Worm (Caenorhabditis elegans) whole organism, young adult: ENCODE results near the gene mrps-34.

Source experiments
- B0336.3 ChIP-seq: fragments of 200-800 bp; sonication (Bioruptor generic); IDR thresholded peaks from 2 replicates; pipeline ENCODE4 v1.3.6; 2022; ENCODE audit warnings: missing genetic modification characterization, missing compliant biosample characterization
- C06A6.2 ChIP-seq: fragments of 200-800 bp; sonication (Bioruptor generic); conservative IDR thresholded peaks from 2 replicates; pipeline ENCODE4 v1.3.6; 2022; ENCODE audit warnings: missing genetic modification characterization, missing compliant biosample characterization
- F37B4.10 ChIP-seq: fragments of 200-800 bp; sonication (Bioruptor generic); IDR thresholded peaks from 2 replicates; pipeline ENCODE4 v1.3.6; 2022; ENCODE audit warnings: missing genetic modification characterization, missing compliant biosample characterization
- F39B2.1 ChIP-seq: fragments of 200-800 bp; sonication (Bioruptor generic); IDR thresholded peaks from 2 replicates; pipeline ENCODE4 v1.3.6; 2022; ENCODE audit warnings: missing genetic modification reagents, missing genetic modification characterization, missing compliant biosample characterization
- K12H6.12 ChIP-seq: fragments of 200-800 bp; sonication (Bioruptor generic); optimal IDR thresholded peaks from 2 replicates; lab custom pipeline; 2018; ENCODE audit warnings: mild to moderate bottlenecking, missing genetic modification characterization, missing compliant biosample characterization
- Y53G8AR.9 ChIP-seq: fragments of 200-800 bp; sonication (Bioruptor generic); conservative IDR thresholded peaks from 2 replicates; pipeline ENCODE4 v1.3.6; 2022; ENCODE audit warnings: missing genetic modification reagents, missing genetic modification characterization, missing compliant biosample characterization
- Y79H2A.3 ChIP-seq: fragments of 200-800 bp; sonication (Bioruptor generic); conservative IDR thresholded peaks from 2 replicates; pipeline ENCODE4 v1.3.6; 2022; ENCODE audit warnings: missing genetic modification reagents, missing genetic modification characterization, missing compliant biosample characterization
- ZK185.1 ChIP-seq: sonication (generic microtip); optimal IDR thresholded peaks from 2 replicates; lab custom pipeline; 2016; ENCODE audit warnings: mild to moderate bottlenecking, missing genetic modification characterization, missing compliant biosample characterization; ENCODE audit not compliant: poor library complexity, severe bottlenecking
- attf-3 ChIP-seq: fragments of 200-800 bp; sonication (Bioruptor generic); conservative IDR thresholded peaks from 2 replicates; pipeline ENCODE4 v1.3.6; 2022; ENCODE audit warnings: missing genetic modification reagents, missing genetic modification characterization, missing compliant biosample characterization
- attf-5 ChIP-seq: fragments of 200-800 bp; sonication (Bioruptor generic); optimal IDR thresholded peaks from 2 replicates; lab custom pipeline; 2018; ENCODE audit warnings: mild to moderate bottlenecking, missing genetic modification characterization, missing compliant biosample characterization
- bed-1 ChIP-seq: fragments of 200-800 bp; sonication (Bioruptor generic); IDR thresholded peaks from 2 replicates; pipeline ENCODE4 v1.3.6; 2022; ENCODE audit warnings: missing genetic modification reagents, missing genetic modification characterization, missing compliant biosample characterization
- cebp-1 ChIP-seq, 2 experiments: fragments of 200-800 bp in 1 of 2; sonication (Bioruptor generic) in 1 of 2; sonication (generic microtip) in 1 of 2; IDR thresholded peaks in 1 of 2; optimal IDR thresholded peaks in 1 of 2; 2 replicates each; pipeline versions ENCODE4 v1.3.6 to Lab custom; 2017 to 2022; ENCODE audit warnings: missing compliant biosample characterization in 2 of 2, missing genetic modification characterization in 2 of 2, mild to moderate bottlenecking in 1 of 2, missing genetic modification reagents in 1 of 2, moderate library complexity in 1 of 2
- ceh-100 ChIP-seq: fragments of 200-800 bp; sonication (Bioruptor generic); IDR thresholded peaks from 2 replicates; pipeline ENCODE4 v1.3.6; 2022; ENCODE audit warnings: missing genetic modification reagents, missing genetic modification characterization, missing compliant biosample characterization
- ceh-27 ChIP-seq: fragments of 200-800 bp; sonication (Bioruptor generic); optimal IDR thresholded peaks from 2 replicates; lab custom pipeline; 2018; ENCODE audit warnings: mild to moderate bottlenecking, missing genetic modification characterization, moderate library complexity, missing compliant biosample characterization
- ceh-91 ChIP-seq: fragments of 200-800 bp; sonication (Bioruptor generic); IDR thresholded peaks from 2 replicates; pipeline ENCODE4 v1.3.6; 2022; ENCODE audit warnings: missing genetic modification reagents, missing genetic modification characterization, missing compliant biosample characterization
- die-1 ChIP-seq: sonication (generic microtip); optimal IDR thresholded peaks from 2 replicates; lab custom pipeline; 2016; ENCODE audit warnings: missing genotype, mild to moderate bottlenecking, missing genetic modification characterization, missing compliant biosample characterization
- dpff-1 ChIP-seq: sonication (generic microtip); optimal IDR thresholded peaks from 2 replicates; lab custom pipeline; 2017; ENCODE audit warnings: mild to moderate bottlenecking, missing genetic modification characterization, missing compliant biosample characterization
- efl-1 ChIP-seq: fragments of 150-350 bp; optimal IDR thresholded peaks from 2 replicates; lab custom pipeline; 2014; ENCODE audit warnings: missing biosample characterization, missing genetic modification reagents, missing genetic modification characterization
- egrh-3 ChIP-seq: fragments of 200-800 bp; sonication (Bioruptor generic); IDR thresholded peaks from 2 replicates; pipeline ENCODE4 v1.3.6; 2022; ENCODE audit warnings: missing genetic modification reagents, missing genetic modification characterization, missing compliant biosample characterization
- ets-4 ChIP-seq: fragments of 200-800 bp; sonication (Bioruptor generic); optimal IDR thresholded peaks from 2 replicates; lab custom pipeline; 2018; ENCODE audit warnings: mild to moderate bottlenecking, missing genetic modification characterization, missing compliant biosample characterization
- hmg-1.2 ChIP-seq: fragments of 200-800 bp; sonication (Bioruptor generic); IDR thresholded peaks from 2 replicates; pipeline ENCODE4 v1.3.6; 2022; ENCODE audit warnings: missing genetic modification reagents, missing genetic modification characterization, missing compliant biosample characterization
- lag-1 ChIP-seq: fragments of 200-800 bp; sonication (Bioruptor generic); IDR thresholded peaks from 2 replicates; pipeline ENCODE4 v1.3.6; 2022; ENCODE audit warnings: missing genetic modification reagents, missing genetic modification characterization, missing compliant biosample characterization
- lin-26 ChIP-seq: fragments of 200-800 bp; sonication (Bioruptor generic); IDR thresholded peaks from 2 replicates; pipeline ENCODE4 v1.3.6; 2022; ENCODE audit warnings: missing genetic modification reagents, missing genetic modification characterization, missing compliant biosample characterization
- lin-40 ChIP-seq: sonication (generic microtip); optimal IDR thresholded peaks from 2 replicates; lab custom pipeline; 2016; ENCODE audit warnings: missing genetic modification characterization, mild to moderate bottlenecking, missing compliant biosample characterization, missing genotype, missing genetic modification reagents
- lin-54 ChIP-seq: fragments of 200-800 bp; sonication (Bioruptor generic); optimal IDR thresholded peaks from 2 replicates; lab custom pipeline; 2018; ENCODE audit warnings: mild to moderate bottlenecking, missing genetic modification characterization, missing compliant biosample characterization
- lsl-1 ChIP-seq: fragments of 200-800 bp; sonication (Bioruptor generic); optimal IDR thresholded peaks from 2 replicates; lab custom pipeline; 2018; ENCODE audit warnings: mild to moderate bottlenecking, missing genetic modification characterization, moderate library complexity, missing compliant biosample characterization
- madf-10 ChIP-seq: sonication (generic microtip); optimal IDR thresholded peaks from 2 replicates; lab custom pipeline; 2016; ENCODE audit warnings: mild to moderate bottlenecking, missing genetic modification characterization, missing compliant biosample characterization
- madf-3 ChIP-seq: fragments of 200-800 bp; sonication (Bioruptor generic); IDR thresholded peaks from 2 replicates; pipeline ENCODE4 v1.3.6; 2022; ENCODE audit warnings: missing genetic modification reagents, missing genetic modification characterization, missing compliant biosample characterization
- madf-6 ChIP-seq: fragments of 200-800 bp; sonication (Bioruptor generic); IDR thresholded peaks from 2 replicates; pipeline ENCODE4 v1.3.6; 2022; ENCODE audit warnings: missing genetic modification reagents, missing genetic modification characterization, missing compliant biosample characterization
- mcd-1 ChIP-seq: fragments of 200-800 bp; sonication (Bioruptor generic); IDR thresholded peaks from 2 replicates; pipeline ENCODE4 v1.3.6; 2022; ENCODE audit warnings: missing genetic modification reagents, missing genetic modification characterization, missing compliant biosample characterization
- nfya-1 ChIP-seq: sonication (generic microtip); optimal IDR thresholded peaks from 2 replicates; lab custom pipeline; 2017; ENCODE audit warnings: antibody characterized with exemption, missing compliant biosample characterization, missing genetic modification characterization, borderline replicate concordance; ENCODE audit not compliant: insufficient read depth
- nfyb-1 ChIP-seq: fragments of 200-800 bp; sonication (Bioruptor generic); IDR thresholded peaks from 2 replicates; pipeline ENCODE4 v1.3.6; 2022; ENCODE audit warnings: missing genetic modification reagents, missing genetic modification characterization, missing compliant biosample characterization
- nhr-179 ChIP-seq: sonication (generic microtip); optimal IDR thresholded peaks from 2 replicates; lab custom pipeline; 2016; ENCODE audit warnings: mild to moderate bottlenecking, missing genetic modification characterization, missing compliant biosample characterization
- nhr-80 ChIP-seq: sonication (generic microtip); optimal IDR thresholded peaks from 2 replicates; lab custom pipeline; 2016; ENCODE audit warnings: missing genetic modification characterization, missing compliant biosample characterization
- nhr-90 ChIP-seq: sonication (generic microtip); optimal IDR thresholded peaks from 2 replicates; lab custom pipeline; 2016; ENCODE audit warnings: missing genotype, mild to moderate bottlenecking, missing genetic modification characterization, missing compliant biosample characterization
- pbrm-1 ChIP-seq: fragments of 200-800 bp; sonication (Bioruptor generic); IDR thresholded peaks from 2 replicates; pipeline ENCODE4 v1.3.6; 2022; ENCODE audit warnings: missing genetic modification reagents, missing genetic modification characterization, missing compliant biosample characterization
- snpc-1.3 ChIP-seq: sonication (generic microtip); optimal IDR thresholded peaks from 2 replicates; lab custom pipeline; 2017; ENCODE audit warnings: missing genetic modification characterization, mild to moderate bottlenecking, missing compliant biosample characterization, antibody characterized with exemption, moderate library complexity, missing genotype, missing genetic modification reagents; ENCODE audit not compliant: insufficient read depth
- snpc-4 ChIP-seq, 5 experiments: fragments of 150-350 bp in 1 of 5; sonication (generic microtip) in 4 of 5; optimal IDR thresholded peaks; 2 replicates each; lab custom pipeline; 2014 to 2018; ENCODE audit warnings: missing genetic modification characterization in 5 of 5, missing biosample characterization in 3 of 5, antibody characterized with exemption in 2 of 5, mild to moderate bottlenecking in 2 of 5, missing compliant biosample characterization in 2 of 5, missing genotype in 2 of 5, moderate library complexity in 2 of 5, missing genetic modification reagents in 1 of 5
- tbp1 ChIP-seq: fragments of 200-800 bp; sonication (Bioruptor generic); optimal IDR thresholded peaks from 2 replicates; lab custom pipeline; 2018; ENCODE audit warnings: mild to moderate bottlenecking, missing genetic modification characterization, missing compliant biosample characterization
- unc-62 ChIP-seq: fragments of 150-350 bp; optimal IDR thresholded peaks from 2 replicates; lab custom pipeline; 2014; ENCODE audit warnings: missing biosample characterization, missing genetic modification reagents, missing genetic modification characterization
- zfh-2 ChIP-seq: fragments of 200-800 bp; sonication (Bioruptor generic); conservative IDR thresholded peaks from 2 replicates; pipeline ENCODE4 v1.3.6; 2022; ENCODE audit warnings: missing genetic modification reagents, missing genetic modification characterization, missing compliant biosample characterization
- ztf-18 ChIP-seq: sonication (generic microtip); optimal IDR thresholded peaks from 2 replicates; lab custom pipeline; 2016; ENCODE audit warnings: missing genotype, mild to moderate bottlenecking, missing genetic modification characterization, missing compliant biosample characterization
- ztf-28 ChIP-seq: fragments of 200-800 bp; sonication (Bioruptor generic); IDR thresholded peaks from 2 replicates; pipeline ENCODE4 v1.3.6; 2022; ENCODE audit warnings: missing genetic modification reagents, missing genetic modification characterization, missing compliant biosample characterization
- ztf-3 ChIP-seq: fragments of 200-800 bp; sonication (Bioruptor generic); optimal IDR thresholded peaks from 2 replicates; lab custom pipeline; 2018; ENCODE audit warnings: mild to moderate bottlenecking, missing genetic modification characterization, missing compliant biosample characterization

mrps-34 gene

ce11 chrIII:4552872-4553271, 10.6 kb upstream of the mrps-34 start:
- TF ChIP-seq madf-6 (GFP tag; lab: Robert Waterston, UW) (0 out of 2 replicates have a peak, but pooled peaks have one; percentile 23), C06A6.2 (GFP tag; lab: Robert Waterston, UW) (no peak), nhr-80 (tag; lab: Kevin White, UChicago) (peak; percentile 40), F37B4.10 (GFP tag; lab: Robert Waterston, UW) (no peak)

- no peak for TF ChIP-seq lag-1
- no peak for TF ChIP-seq ceh-100 (GFP tag; lab: Robert Waterston, UW)
- no peak for TF ChIP-seq madf-3
- TF ChIP-seq nfyb-1, result peak; percentile 72
- TF ChIP-seq C06A6.2 (GFP tag; lab: Robert Waterston, UW), result no peak
- no peak for TF ChIP-seq ceh-91 (GFP tag; lab: Robert Waterston, UW)
- no peak for TF ChIP-seq efl-1
- peak; percentile 42; the same call in 1 of the 2 replicates for TF ChIP-seq cebp-1 (GFP tag; IDR thresholded peaks at IDR 0.05; lab: Robert Waterston, UW)
- peak; percentile 73 for TF ChIP-seq cebp-1 (tag; optimal IDR thresholded peaks at IDR 0.05; lab: Kevin White, UChicago)
- TF ChIP-seq ceh-27 (GFP tag; lab: Kevin White, UChicago), result peak; percentile 88
- TF ChIP-seq attf-5 (GFP tag; lab: Kevin White, UChicago), result peak; percentile 90
- no peak for TF ChIP-seq dpff-1 (tag; lab: Kevin White, UChicago)
- no peak for TF ChIP-seq F39B2.1 (GFP tag; lab: Robert Waterston, UW)
- no peak for TF ChIP-seq snpc-4 (GFP tag; optimal IDR thresholded peaks at IDR 0.05; lab: Kevin White, UChicago)
- TF ChIP-seq snpc-4 (tag; optimal IDR thresholded peaks at IDR 0.05; lab: Kevin White, UChicago), result peak in 3 of 4 experiments; percentile 12 to 55 (median 45)
- TF ChIP-seq pbrm-1 (GFP tag; lab: Robert Waterston, UW), result 0 out of 2 replicates have a peak, but pooled peaks have one; percentile 18
- no peak for TF ChIP-seq ztf-28 (GFP tag; lab: Robert Waterston, UW)
- peak; percentile 43 for TF ChIP-seq madf-10 (tag; lab: Kevin White, UChicago)
- TF ChIP-seq bed-1 (GFP tag; lab: Robert Waterston, UW), result no peak
- TF ChIP-seq egrh-3 (GFP tag; lab: Robert Waterston, UW), result peak; percentile 56
- TF ChIP-seq Y53G8AR.9 (GFP tag; lab: Robert Waterston, UW), result no peak
- peak; percentile 98 for TF ChIP-seq zfh-2 (GFP tag; lab: Robert Waterston, UW)
- TF ChIP-seq tbp1 (GFP tag; lab: Kevin White, UChicago), result peak; percentile 8
- TF ChIP-seq snpc-1.3, result no peak
- TF ChIP-seq lin-54 (GFP tag; lab: Kevin White, UChicago), result peak; percentile 40
- peak; percentile 43 for TF ChIP-seq ets-4
- TF ChIP-seq K12H6.12 (tag; lab: Kevin White, UChicago), result peak; percentile 79
- no peak for TF ChIP-seq nhr-179 (tag; lab: Kevin White, UChicago)
- TF ChIP-seq lin-26 (GFP tag; lab: Robert Waterston, UW), result peak; percentile 47; the same call in 1 of the 2 replicates
- TF ChIP-seq ztf-3, result no peak
- TF ChIP-seq hmg-1.2, result peak; percentile 68; the same call in 1 of the 2 replicates
- no peak for TF ChIP-seq Y79H2A.3 (GFP tag; lab: Robert Waterston, UW)
- TF ChIP-seq B0336.3 (GFP tag; lab: Robert Waterston, UW), result peak; percentile 45; the same call in 1 of the 2 replicates
- peak; percentile 59 for TF ChIP-seq lin-40 (tag; lab: Kevin White, UChicago)
- no peak for TF ChIP-seq lsl-1 (GFP tag; lab: Kevin White, UChicago)
- peak; percentile 45 for TF ChIP-seq nhr-90
- peak; percentile 40 for TF ChIP-seq ZK185.1 (tag; lab: Kevin White, UChicago)
- peak; percentile 98 for TF ChIP-seq nhr-80 (tag; lab: Kevin White, UChicago)
- peak; percentile 6 for TF ChIP-seq die-1 (tag; lab: Kevin White, UChicago)
- TF ChIP-seq mcd-1, result peak; percentile 65
- TF ChIP-seq attf-3 (GFP tag; lab: Robert Waterston, UW), result 0 out of 2 replicates have a peak, but pooled peaks have one; percentile 9
- TF ChIP-seq ztf-18 (tag; lab: Kevin White, UChicago), result peak; percentile 47
- TF ChIP-seq unc-62 (GFP tag; lab: Kevin White, UChicago), result no peak
- TF ChIP-seq nfya-1, result no peak
These were observed 9.7 kb upstream of the mrps-34 start for ce11 chrIII:4551963-4552362.
